Worm (Caenorhabditis elegans): Measurements from ENCODE around the gene mlt-3.

The mlt-3 gene

ce11 chrIV:12199538-12200158 is 27.3 kb downstream of the mlt-3 start (continued):
- TF ChIP-seq aha-1 (tag) (peak; percentile 82), hlh-11 (tag; optimal IDR thresholded peaks at IDR 0.05) (peak; percentile 80), cey-2 (tag; optimal IDR thresholded peaks at IDR 0.05; ENCODE audit: borderline replicate concordance, insufficient read depth) (no peak), tag-97 (GFP tag; IDR thresholded peaks at IDR 0.05) (no peak), T26A8.4 (GFP tag; IDR thresholded peaks at IDR 0.05) (no peak), ceh-20 (GFP tag; IDR thresholded peaks at IDR 0.05) (no peak), vab-7 (GFP tag; IDR thresholded peaks at IDR 0.05) (no peak), lin-38 (GFP tag; IDR thresholded peaks at IDR 0.05) (peak; percentile 16), nhr-102 (tag; optimal IDR thresholded peaks at IDR 0.05) (no peak), Y5F2A.4 (GFP tag; optimal IDR thresholded peaks at IDR 0.05) (no peak), dmd-6 (GFP tag; IDR thresholded peaks at IDR 0.05) (peak; percentile 79), Y48G9A.11 (GFP tag; IDR thresholded peaks at IDR 0.05) (no peak), ztf-7 (tag; optimal IDR thresholded peaks at IDR 0.05) (no peak), hif-1 (tag; optimal IDR thresholded peaks at IDR 0.05) (peak in 1 of 2 experiments; percentile 51), zip-11 (GFP tag; IDR thresholded peaks at IDR 0.05) (no peak), dmd-9 (GFP tag; IDR thresholded peaks at IDR 0.05) (no peak), zip-2 (tag; optimal IDR thresholded peaks at IDR 0.05) (no peak), ctbp-1 (GFP tag; IDR thresholded peaks at IDR 0.05) (no peak), attf-4 (tag; optimal IDR thresholded peaks at IDR 0.05) (no peak), unc-62 (GFP tag; optimal IDR thresholded peaks at IDR 0.05 in 1 of 2) (peak; percentile 30 to 97), unc-62 (tag; optimal IDR thresholded peaks at IDR 0.05) (no peak), lin-1 (GFP tag; IDR thresholded peaks at IDR 0.05) (no peak), nhr-237 (tag; optimal IDR thresholded peaks at IDR 0.05) (no peak), spr-1 (tag; optimal IDR thresholded peaks at IDR 0.05) (no peak), dve-1 (tag; optimal IDR thresholded peaks at IDR 0.05; ENCODE audit: insufficient read depth) (peak; percentile 92), snpc-4 (tag; optimal IDR thresholded peaks at IDR 0.05) (no peak), mxl-2 (GFP tag; conservative IDR thresholded peaks at IDR 0.05) (0 out of 2 replicates have a peak, but pooled peaks have one; percentile 26), lin-13 (GFP tag; optimal IDR thresholded peaks at IDR 0.05) (no peak), mes-2 (tag; optimal IDR thresholded peaks at IDR 0.05; ENCODE audit: poor library complexity, severe bottlenecking) (peak; percentile 1), nhr-25 (tag; optimal IDR thresholded peaks at IDR 0.05; ENCODE audit: borderline replicate concordance, insufficient read depth) (no peak), nhr-11 (tag; optimal IDR thresholded peaks at IDR 0.05) (no peak), F26F4.8 (GFP tag; conservative IDR thresholded peaks at IDR 0.05) (no peak), nhr-111 (GFP tag; optimal IDR thresholded peaks at IDR 0.05) (no peak), mdl-1 (tag; optimal IDR thresholded peaks at IDR 0.05) (peak in 1 of 2 experiments; percentile 21), hmg-1.1 (GFP tag; IDR thresholded peaks at IDR 0.05) (no peak), madf-9 (GFP tag; conservative IDR thresholded peaks at IDR 0.05) (no peak), nhr-6 (tag; optimal IDR thresholded peaks at IDR 0.05) (no peak), php-3 (GFP tag; IDR thresholded peaks at IDR 0.05) (0 out of 2 replicates have a peak, but pooled peaks have one; percentile 13), nhr-42 (GFP tag; IDR thresholded peaks at IDR 0.05) (no peak), lir-3 (tag; optimal IDR thresholded peaks at IDR 0.05) (no peak), pqm-1 (tag; optimal IDR thresholded peaks at IDR 0.05) (peak; percentile 58), daf-16 (GFP tag; optimal IDR thresholded peaks at IDR 0.05) (peak in 1 of 2 experiments; percentile 1), daf-16 (tag; optimal IDR thresholded peaks at IDR 0.05) (peak; percentile 45), skn-1 (tag; optimal IDR thresholded peaks at IDR 0.05) (no peak), mdt-29 (GFP tag; IDR thresholded peaks at IDR 0.05) (no peak), zfp-2 (tag; optimal IDR thresholded peaks at IDR 0.05) (no peak), nhr-28 (tag; optimal IDR thresholded peaks at IDR 0.05) (peak; percentile 36), ceh-28 (tag; optimal IDR thresholded peaks at IDR 0.05) (no peak), nhr-10 (tag; optimal IDR thresholded peaks at IDR 0.05) (no peak), zfp-3 (GFP tag; conservative IDR thresholded peaks at IDR 0.05) (no peak), hlh-30 (tag; optimal IDR thresholded peaks at IDR 0.05; ENCODE audit: insufficient read depth) (peak; percentile 72)
